Worm (Caenorhabditis elegans): Measurements from ENCODE around the gene ipla-3.

Gene ipla-3

ce11 chrV:20728763-20729350, at the start of gene ipla-3 (continued):
- TF ChIP-seq nhr-90 (tag; optimal IDR thresholded peaks at IDR 0.05), result peak; percentile 12
- no peak for TF ChIP-seq ztf-18 (tag; optimal IDR thresholded peaks at IDR 0.05)
- TF ChIP-seq snpc-4 (GFP tag; optimal IDR thresholded peaks at IDR 0.05), result no peak
- peak in 2 of 4 experiments; percentile 37 to 54 for TF ChIP-seq snpc-4 (tag; optimal IDR thresholded peaks at IDR 0.05)
- TF ChIP-seq die-1 (tag; optimal IDR thresholded peaks at IDR 0.05), result no peak
- TF ChIP-seq ztf-3 (GFP tag; optimal IDR thresholded peaks at IDR 0.05), result peak; percentile 46
- TF ChIP-seq lir-1 (GFP tag; conservative IDR thresholded peaks at IDR 0.05), result 0 out of 2 replicates have a peak, but pooled peaks have one; percentile 19
- no peak for TF ChIP-seq egrh-3 (GFP tag; IDR thresholded peaks at IDR 0.05)
- TF ChIP-seq F23B12.7 (tag; optimal IDR thresholded peaks at IDR 0.05; ENCODE audit: insufficient read depth), result peak; percentile 32
- TF ChIP-seq F22D6.2 (tag; optimal IDR thresholded peaks at IDR 0.05), result peak; percentile 1
- 0 out of 2 replicates have a peak, but pooled peaks have one; percentile 34 for TF ChIP-seq madf-6 (GFP tag; IDR thresholded peaks at IDR 0.05)
- peak; percentile 52; the same call in 1 of the 2 replicates for TF ChIP-seq Y53G8AR.9 (GFP tag; conservative IDR thresholded peaks at IDR 0.05)
- 0 out of 2 replicates have a peak, but pooled peaks have one; percentile 44 for TF ChIP-seq Y95B8A.8 (GFP tag; IDR thresholded peaks at IDR 0.05)
- TF ChIP-seq B0336.3 (GFP tag; IDR thresholded peaks at IDR 0.05), result peak; percentile 53; the same call in 1 of the 2 replicates
- TF ChIP-seq ekl-4 (GFP tag; IDR thresholded peaks at IDR 0.05), result 0 out of 2 replicates have a peak, but pooled peaks have one; percentile 32

ce11 chrV:20778257-20778697, 49.2 kb upstream of the ipla-3 start:
- no peak for TF ChIP-seq dpl-1 (GFP tag; optimal IDR thresholded peaks at IDR 0.05)
- no peak for TF ChIP-seq nhr-120 (GFP tag; IDR thresholded peaks at IDR 0.05)
- TF ChIP-seq madf-10 (tag; optimal IDR thresholded peaks at IDR 0.05), result peak; percentile 100
- no peak for TF ChIP-seq mxl-1 (tag; optimal IDR thresholded peaks at IDR 0.05)
- TF ChIP-seq sdz-38 (tag; optimal IDR thresholded peaks at IDR 0.05), result no peak
- peak; percentile 50; the same call in 1 of the 2 replicates for TF ChIP-seq egrh-3 (GFP tag; IDR thresholded peaks at IDR 0.05)
- TF ChIP-seq F23B12.7 (tag; optimal IDR thresholded peaks at IDR 0.05; ENCODE audit: insufficient read depth), result no peak
- peak; percentile 53 for TF ChIP-seq F22D6.2 (tag; optimal IDR thresholded peaks at IDR 0.05)
- no peak for TF ChIP-seq T26A5.8 (tag; optimal IDR thresholded peaks at IDR 0.05)
- TF ChIP-seq ztf-6 (GFP tag; IDR thresholded peaks at IDR 0.05), result 0 out of 2 replicates have a peak, but pooled peaks have one; percentile 64
- peak; percentile 96 for TF ChIP-seq K12H6.12 (tag; optimal IDR thresholded peaks at IDR 0.05)
- TF ChIP-seq atf-7 (tag; optimal IDR thresholded peaks at IDR 0.05), result peak; percentile 91
- TF ChIP-seq him-1 (tag; optimal IDR thresholded peaks at IDR 0.05), result no peak
- TF ChIP-seq efl-1 (GFP tag; optimal IDR thresholded peaks at IDR 0.05), result no peak
- TF ChIP-seq F10E7.11 (tag; optimal IDR thresholded peaks at IDR 0.05), result no peak
- TF ChIP-seq C06A6.2 (GFP tag; conservative IDR thresholded peaks at IDR 0.05), result peak; percentile 88
- TF ChIP-seq somi-1 (GFP tag; optimal IDR thresholded peaks at IDR 0.05), result peak; percentile 93
- no peak for TF ChIP-seq F55B11.4 (tag; optimal IDR thresholded peaks at IDR 0.05; ENCODE audit: borderline replicate concordance, insufficient read depth)
- 0 out of 2 replicates have a peak, but pooled peaks have one; percentile 16 for TF ChIP-seq madf-6 (GFP tag; IDR thresholded peaks at IDR 0.05)
- no peak for TF ChIP-seq ceh-40 (GFP tag; IDR thresholded peaks at IDR 0.05)
- no peak for TF ChIP-seq bed-1 (GFP tag; IDR thresholded peaks at IDR 0.05)
- no peak for TF ChIP-seq nhr-27 (tag; optimal IDR thresholded peaks at IDR 0.05)
- no peak for TF ChIP-seq ama-1 (optimal IDR thresholded peaks at IDR 0.05)
- TF ChIP-seq ama-1 (GFP tag; optimal IDR thresholded peaks at IDR 0.05), result no peak
- no peak for TF ChIP-seq B0261.1 (tag; optimal IDR thresholded peaks at IDR 0.05)
- TF ChIP-seq pha-4 (tag; optimal IDR thresholded peaks at IDR 0.05), result no peak
- TF ChIP-seq Y53G8AR.9 (GFP tag; conservative IDR thresholded peaks at IDR 0.05), result peak; percentile 76; the same call in 1 of the 2 replicates
- TF ChIP-seq unc-130 (GFP tag; optimal IDR thresholded peaks at IDR 0.05), result no peak
- peak; percentile 64; the same call in 1 of the 2 replicates for TF ChIP-seq Y56A3A.18 (GFP tag; IDR thresholded peaks at IDR 0.05)
- peak; percentile 96 for TF ChIP-seq lin-40 (tag; optimal IDR thresholded peaks at IDR 0.05)
- TF ChIP-seq repo-1 (tag; optimal IDR thresholded peaks at IDR 0.05), result peak; percentile 60
- TF ChIP-seq ztf-22 (GFP tag; optimal IDR thresholded peaks at IDR 0.05), result peak; percentile 51
- TF ChIP-seq mes-4 (tag; optimal IDR thresholded peaks at IDR 0.05), result no peak
- no peak for TF ChIP-seq hlh-12 (tag; optimal IDR thresholded peaks at IDR 0.05)
- TF ChIP-seq K11D2.4 (GFP tag; IDR thresholded peaks at IDR 0.05), result peak; percentile 87
- no peak for TF ChIP-seq nhr-179 (tag; optimal IDR thresholded peaks at IDR 0.05)
- TF ChIP-seq Y79H2A.3 (GFP tag; conservative IDR thresholded peaks at IDR 0.05), result no peak
